ENCODE assay signal across 3 fruit fly cellular contexts in genomic region chr2L:11196219-11196618, dm6.
TF ChIP-seq lines count a peak whose summit lies in the region.

No protein-coding gene starts in this region.

- no peak for TF ChIP-seq CTCF in whole organism, embryonic (GFP tag; optimal IDR thresholded peaks at IDR 0.05; lab: Kevin White, UChicago)

TF ChIP-seq in whole organism, embryonic, 481 proteins besides CTCF, POLR2A, EP300 and RAD21:
- peak; percentile 65 for TF ChIP-seq D19A (tag; optimal IDR thresholded peaks at IDR 0.05; lab: Kevin White, UChicago)
- TF ChIP-seq CG6791 (GFP tag; IDR thresholded peaks at IDR 0.05; lab: Robert Waterston, UW; ENCODE audit: partially characterized antibody): no peak
- peak in 1 of 2 experiments; percentile 22 for TF ChIP-seq eve (GFP tag; optimal IDR thresholded peaks at IDR 0.05; lab: Kevin White, UChicago)
- peak; percentile 69 for TF ChIP-seq grn (GFP tag; optimal IDR thresholded peaks at IDR 0.05; lab: Kevin White, UChicago)
- peak; percentile 37 for TF ChIP-seq sens (GFP tag; lab: Kevin White, UChicago)

TF ChIP-seq in whole organism, prepupa, 60 proteins besides CTCF, POLR2A, EP300 and RAD21:
- TF ChIP-seq CG1621 (tag; optimal IDR thresholded peaks at IDR 0.05; lab: Kevin White, UChicago) (no peak), pdm3 (GFP tag; optimal IDR thresholded peaks at IDR 0.05; lab: Kevin White, UChicago) (no peak), CG11902 (GFP tag; optimal IDR thresholded peaks at IDR 0.05; lab: Kevin White, UChicago) (no peak), Sox102F (GFP tag; optimal IDR thresholded peaks at IDR 0.05; lab: Kevin White, UChicago) (no peak), svp (GFP tag; lab: Kevin White, UChicago) (peak; percentile 45), CG10669 (GFP tag; optimal IDR thresholded peaks at IDR 0.05; lab: Kevin White, UChicago) (peak; percentile 5), Eip78C (GFP tag; lab: Kevin White, UChicago) (peak; percentile 63), CG3032 (tag; optimal IDR thresholded peaks at IDR 0.05; lab: Kevin White, UChicago) (peak; percentile 10), dac (GFP tag; optimal IDR thresholded peaks at IDR 0.05; lab: Kevin White, UChicago) (no peak)
TF ChIP-seq in whole organism, prepupa: peak in this region for 4.

TF ChIP-seq in whole organism, pupa, 21 proteins besides CTCF, POLR2A, EP300 and RAD21:
- TF ChIP-seq CG8159 (tag; optimal IDR thresholded peaks at IDR 0.05; lab: Kevin White, UChicago): peak; percentile 33
- TF ChIP-seq CG9948 (tag; optimal IDR thresholded peaks at IDR 0.05; lab: Kevin White, UChicago): no peak
- TF ChIP-seq CG17806 (tag; optimal IDR thresholded peaks at IDR 0.05; lab: Kevin White, UChicago): no peak
